Fruit fly (Drosophila melanogaster) whole organism, wandering third instar larva: ENCODE measurements around the gene Ilk.

Experiments
- Abd-B ChIP-seq: fragments of >200 bp; optimal IDR thresholded peaks from 2 replicates; lab custom pipeline; 2017; ENCODE audit warnings: missing biosample characterization, missing genetic modification characterization
- CG9705 ChIP-seq: fragments of 200-800 bp; sonication (Bioruptor generic); optimal IDR thresholded peaks from 2 replicates; lab custom pipeline; 2018; ENCODE audit warnings: missing biosample characterization, mild to moderate bottlenecking, missing genetic modification characterization
- Dfd ChIP-seq: fragments of >200 bp; optimal IDR thresholded peaks from 2 replicates; lab custom pipeline; 2017; ENCODE audit warnings: missing biosample characterization, missing genetic modification characterization
- Hr78 ChIP-seq: fragments of >200 bp; optimal IDR thresholded peaks from 2 replicates; lab custom pipeline; 2017; ENCODE audit warnings: missing biosample characterization, missing genetic modification characterization
- Myc ChIP-seq: fragments of >200 bp; optimal IDR thresholded peaks from 2 replicates; lab custom pipeline; 2017
- dl ChIP-seq, 2 experiments: fragments of 175-275, 200-275 bp in 1 of 2; fragments of 200-275 bp in 1 of 2; sonication (Bioruptor generic); optimal IDR thresholded peaks; lab custom pipeline; 2018; ENCODE audit warnings: mild to moderate bottlenecking in 2 of 2, missing biosample characterization in 2 of 2, missing genetic modification characterization in 2 of 2, moderate library complexity in 2 of 2; ENCODE audit not compliant: partially characterized antibody in 2 of 2, insufficient read depth in 1 of 2
- ey ChIP-seq: fragments of 200-800 bp; sonication (Bioruptor generic); optimal IDR thresholded peaks from 2 replicates; lab custom pipeline; 2016; ENCODE audit warnings: missing biosample characterization, missing genetic modification characterization
- fru ChIP-seq: fragments of 200-800 bp; sonication (Bioruptor generic); optimal IDR thresholded peaks from 3 replicates; lab custom pipeline; 2016; ENCODE audit warnings: missing biosample characterization, mild to moderate bottlenecking, missing genetic modification characterization
- lola ChIP-seq: fragments of >200 bp; optimal IDR thresholded peaks from 2 replicates; lab custom pipeline; 2017; ENCODE audit warnings: missing biosample characterization, missing genetic modification characterization
- pan ChIP-seq: fragments of >200 bp; optimal IDR thresholded peaks from 2 replicates; lab custom pipeline; 2017
- psq ChIP-seq: fragments of 200-800 bp; sonication (Bioruptor generic); optimal IDR thresholded peaks from 3 replicates; lab custom pipeline; 2017; ENCODE audit warnings: missing biosample characterization, mild to moderate bottlenecking, missing genetic modification characterization, moderate library complexity
- usp ChIP-seq: fragments of >200 bp; optimal IDR thresholded peaks from 2 replicates; lab custom pipeline; 2017; ENCODE audit warnings: missing biosample characterization, missing genetic modification characterization

DNA sequence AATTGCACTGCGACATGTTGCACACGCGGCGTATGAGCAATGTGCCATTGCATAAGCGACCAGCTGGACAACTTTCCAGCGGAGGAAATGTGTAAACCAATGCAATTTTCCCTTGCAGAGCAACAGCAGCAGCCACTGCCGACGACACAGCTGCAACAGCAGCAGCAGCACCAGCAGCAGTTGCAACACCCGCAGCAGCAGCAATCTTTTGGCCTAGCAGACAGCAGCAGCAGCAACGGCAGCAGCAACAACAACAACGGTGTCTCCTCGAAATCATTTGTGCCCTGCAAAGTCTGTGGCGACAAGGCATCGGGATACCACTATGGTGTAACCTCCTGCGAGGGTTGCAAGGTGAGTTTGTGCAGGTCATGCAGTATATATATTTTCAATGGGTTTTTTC, 14.1 kb downstream of the Ilk start:
- TF ChIP-seq Abd-B (no peak), pan (lab: Kevin White, UChicago) (no peak), lola (GFP tag; lab: Kevin White, UChicago) (no peak), Hr78 (GFP tag; lab: Kevin White, UChicago) (no peak), fru (no peak), ey (GFP tag; lab: Kevin White, UChicago) (no peak), Dfd (GFP tag; lab: Kevin White, UChicago) (peak; percentile 92), usp (GFP tag; lab: Kevin White, UChicago) (no peak), Myc (lab: Kevin White, UChicago) (no peak), dl (GFP tag; optimal IDR thresholded peaks at IDR 0.05; lab: Kevin White, UChicago; ENCODE audit: insufficient read depth in 1 of 2, partially characterized antibody in 2 of 2) (no peak), psq (no peak), CG9705 (no peak)
